Worm (Caenorhabditis elegans): ENCODE results near the gene R11D1.10.

The R11D1.10 gene

DNA sequence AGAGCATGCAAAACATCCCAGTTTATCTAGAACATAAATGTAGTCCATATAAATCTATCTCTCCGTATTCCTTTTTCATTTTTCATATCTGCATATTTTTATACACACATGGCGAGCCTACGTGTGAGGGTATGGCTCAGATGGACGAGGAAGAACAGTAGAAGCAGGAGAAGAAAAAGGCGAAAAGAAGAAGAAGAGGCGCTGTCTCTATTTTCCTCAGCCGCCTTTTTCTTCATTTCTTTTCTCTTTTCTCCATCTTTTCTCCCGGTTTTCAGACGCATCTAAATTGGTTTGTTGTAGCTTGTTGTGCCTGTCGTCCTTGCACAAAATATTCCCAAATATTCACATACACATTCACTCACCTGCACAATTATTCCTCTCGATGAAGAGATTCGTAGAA lies 33.4 kb upstream of the R11D1.10 start, which contains the start of gene K10C8.4:
K10C8.4 (plus strand) TSS at position 301 of the 400 bp plus-strand sequence.
- TF ChIP-seq ceh-31 (tag; optimal IDR thresholded peaks at IDR 0.05) = no peak
- TF ChIP-seq ceh-48 (tag; optimal IDR thresholded peaks at IDR 0.05) = no peak
- no peak for TF ChIP-seq hlh-13 (GFP tag; optimal IDR thresholded peaks at IDR 0.05)
- TF ChIP-seq ceh-18 (tag; optimal IDR thresholded peaks at IDR 0.05) = no peak
- TF ChIP-seq pag-3 (tag; optimal IDR thresholded peaks at IDR 0.05; ENCODE audit: borderline replicate concordance) = no peak
- TF ChIP-seq ceh-6 (GFP tag; optimal IDR thresholded peaks at IDR 0.05) = no peak
- TF ChIP-seq sox-2 (GFP tag; IDR thresholded peaks at IDR 0.05) = no peak

DNA sequence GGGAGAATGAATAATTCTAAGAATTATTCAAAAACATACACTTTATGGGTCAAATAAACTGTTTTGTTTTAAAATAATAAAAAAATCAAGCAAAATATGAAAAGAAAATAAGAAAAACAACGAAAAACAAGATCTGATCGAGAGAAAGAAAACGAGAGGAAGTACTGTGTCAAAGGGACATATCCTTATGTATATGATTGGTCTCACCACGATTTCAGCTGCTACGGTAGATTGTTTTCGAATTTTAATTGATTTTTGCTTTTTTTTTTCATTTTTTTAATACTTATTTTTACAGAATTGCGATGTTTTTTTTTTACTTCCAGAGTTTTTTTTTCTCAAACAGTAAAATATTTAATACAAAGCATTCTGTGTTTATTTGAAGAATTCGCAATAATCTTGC lies 32.5 kb upstream of the R11D1.10 start:
- TF ChIP-seq ahr-1 (tag; optimal IDR thresholded peaks at IDR 0.05) = no peak
- TF ChIP-seq unc-55 (GFP tag; optimal IDR thresholded peaks at IDR 0.05) = no peak
- no peak for TF ChIP-seq pha-2 (tag; optimal IDR thresholded peaks at IDR 0.05)
- no peak for TF ChIP-seq nhr-11 (tag; optimal IDR thresholded peaks at IDR 0.05)
- no peak for TF ChIP-seq pax-1 (tag; optimal IDR thresholded peaks at IDR 0.05)
- no peak for TF ChIP-seq ceh-9 (tag; optimal IDR thresholded peaks at IDR 0.05)

DNA sequence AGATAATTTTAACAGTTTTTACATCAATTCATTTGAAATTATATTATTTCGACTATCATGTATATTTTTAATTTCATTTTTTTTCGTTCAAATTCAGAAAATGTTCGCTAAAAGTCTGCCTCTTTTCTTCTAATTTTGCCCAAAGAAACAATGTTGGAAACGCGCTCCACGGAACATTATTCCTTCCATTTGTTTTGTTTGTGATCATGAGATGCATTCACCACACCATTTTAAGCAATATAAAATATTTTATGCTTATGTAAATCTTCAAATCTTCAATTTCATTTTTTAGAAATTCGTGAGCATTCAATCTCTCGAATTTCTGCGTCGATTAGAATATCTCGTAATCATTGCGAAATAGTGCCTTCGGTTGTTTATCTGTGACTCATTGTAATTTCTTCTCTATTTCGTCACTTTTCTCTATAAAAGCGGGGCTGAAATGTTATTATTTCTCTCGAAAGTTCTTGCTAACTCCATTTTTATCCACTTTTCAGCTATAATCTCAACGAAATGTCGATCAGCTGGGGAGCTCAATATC lies 31.9 kb upstream of the R11D1.10 start, which contains the start of gene istr-1:
istr-1 (plus strand) TSS at position 495 of the 538 bp plus-strand sequence.
- peak; percentile 21 for TF ChIP-seq hlh-30 (tag; optimal IDR thresholded peaks at IDR 0.05; ENCODE audit: insufficient read depth)
- TF ChIP-seq pha-2 (tag; optimal IDR thresholded peaks at IDR 0.05) = no peak

DNA sequence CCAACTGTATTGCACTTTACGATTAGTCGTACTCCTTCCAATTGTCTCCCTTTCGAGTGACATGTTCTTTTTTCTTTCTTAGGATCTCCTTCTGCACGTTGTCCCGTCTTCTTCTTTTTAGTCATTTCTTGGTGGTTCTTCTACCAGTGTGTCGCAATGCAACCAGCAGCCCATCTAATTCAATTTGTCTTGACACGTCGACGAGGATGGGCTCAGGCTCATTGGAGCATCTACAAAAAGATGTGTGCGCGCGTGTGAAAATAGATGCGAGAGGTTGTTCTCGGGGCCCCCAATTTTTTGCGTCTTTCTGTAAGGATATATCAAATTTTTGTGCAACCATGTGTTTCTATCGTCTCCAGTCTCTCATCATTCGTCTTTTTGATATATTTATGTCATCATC lies 27.7 kb upstream of the R11D1.10 start:
- TF ChIP-seq eyg-1 (tag; optimal IDR thresholded peaks at IDR 0.05) (no peak), zip-5 (tag; optimal IDR thresholded peaks at IDR 0.05) (no peak), ceh-31 (tag; optimal IDR thresholded peaks at IDR 0.05) (no peak), unc-3 (GFP tag; conservative IDR thresholded peaks at IDR 0.05) (no peak), unc-3 (tag; optimal IDR thresholded peaks at IDR 0.05) (no peak), unc-42 (tag; optimal IDR thresholded peaks at IDR 0.05) (peak; percentile 86), ceh-19 (GFP tag; optimal IDR thresholded peaks at IDR 0.05) (no peak)

DNA sequence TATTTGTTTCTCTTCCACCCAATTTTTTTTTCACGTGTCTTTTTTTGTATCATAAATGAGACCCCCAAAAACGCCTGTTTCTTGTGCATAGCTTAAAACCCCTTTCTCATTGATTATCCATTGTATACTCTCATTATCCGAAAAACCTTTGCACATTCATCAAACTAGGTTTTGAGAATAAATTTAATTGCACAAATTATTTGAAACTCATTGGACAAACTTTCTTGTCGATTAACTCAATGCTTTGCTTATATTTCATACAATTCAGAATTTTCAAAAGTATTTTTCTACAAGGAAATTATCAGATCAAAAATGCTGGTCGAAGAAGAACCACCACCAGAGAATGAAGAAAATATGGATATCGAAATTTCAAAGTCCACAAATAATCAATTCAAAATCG lies 25.2 kb upstream of the R11D1.10 start, which contains the start of gene R11D1.1:
R11D1.1 (plus strand) TSS at position 301 of the 400 bp plus-strand sequence.
- TF ChIP-seq ceh-45 (GFP tag; IDR thresholded peaks at IDR 0.05) = no peak

DNA sequence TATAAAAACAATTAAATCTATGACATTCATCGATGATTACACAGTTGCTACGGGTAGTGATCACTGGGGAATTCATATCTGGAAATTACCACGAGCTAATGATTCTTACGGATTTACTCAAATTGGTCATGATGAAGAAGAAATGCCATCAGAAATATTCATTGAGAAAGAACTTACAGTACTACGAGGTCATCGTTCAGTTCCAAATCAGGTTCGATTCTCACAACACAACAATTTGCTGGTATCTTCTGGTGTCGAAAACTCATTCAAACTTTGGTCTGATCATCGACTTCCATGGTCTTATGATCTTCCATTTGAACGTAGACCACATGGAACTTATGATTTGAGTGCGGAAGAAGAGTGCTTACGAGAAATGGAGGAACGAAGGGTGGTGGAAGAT lies 22.8 kb upstream of the R11D1.10 start:
- no peak for TF ChIP-seq ceh-14 (tag; optimal IDR thresholded peaks at IDR 0.05)
- TF ChIP-seq ceh-34 (tag; optimal IDR thresholded peaks at IDR 0.05) = no peak
- no peak for TF ChIP-seq elt-2 (tag; optimal IDR thresholded peaks at IDR 0.05)
- no peak for TF ChIP-seq ets-4 (tag; optimal IDR thresholded peaks at IDR 0.05)
- TF ChIP-seq hlh-15 (tag; optimal IDR thresholded peaks at IDR 0.05) = no peak
- TF ChIP-seq madf-2 (tag; optimal IDR thresholded peaks at IDR 0.05) = no peak
- TF ChIP-seq ceh-30 (tag; optimal IDR thresholded peaks at IDR 0.05) = no peak
- TF ChIP-seq ama-1 (optimal IDR thresholded peaks at IDR 0.05) = no peak
- TF ChIP-seq fkh-10 (GFP tag; optimal IDR thresholded peaks at IDR 0.05) = no peak
- no peak for TF ChIP-seq ttx-3 (tag; optimal IDR thresholded peaks at IDR 0.05)
- TF ChIP-seq gmeb-2 (tag; optimal IDR thresholded peaks at IDR 0.05) = no peak
- no peak for TF ChIP-seq ceh-6 (GFP tag; optimal IDR thresholded peaks at IDR 0.05)

DNA sequence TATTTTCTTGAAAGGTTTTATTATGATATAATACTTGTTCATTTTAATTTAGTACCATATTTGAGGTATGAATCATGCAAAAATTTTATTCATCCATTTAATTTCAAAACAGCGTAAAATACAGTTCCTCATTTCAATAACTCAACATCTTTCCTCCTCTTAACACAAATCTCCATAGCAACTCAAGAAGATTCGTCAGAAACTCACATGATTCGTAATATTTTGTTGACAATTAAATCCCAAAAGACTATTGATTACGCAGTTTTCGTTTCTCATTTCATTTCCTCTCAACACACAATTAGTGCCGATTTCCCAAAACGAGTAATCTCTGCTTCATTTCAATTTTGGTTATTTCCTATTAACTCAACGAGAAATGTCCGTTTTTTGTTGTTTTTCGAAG lies 21.0 kb upstream of the R11D1.10 start, which contains the start of gene R11D1.2:
R11D1.2 (plus strand) TSS at position 301 of the 400 bp plus-strand sequence.
- TF ChIP-seq zip-5 (tag; optimal IDR thresholded peaks at IDR 0.05) = no peak
- no peak for TF ChIP-seq pros-1 (tag; optimal IDR thresholded peaks at IDR 0.05)
- no peak for TF ChIP-seq K02D7.2 (tag; optimal IDR thresholded peaks at IDR 0.05)
- TF ChIP-seq hlh-6 (tag; optimal IDR thresholded peaks at IDR 0.05) = no peak
- no peak for TF ChIP-seq ahr-1 (tag; optimal IDR thresholded peaks at IDR 0.05)
- no peak for TF ChIP-seq ama-1 (optimal IDR thresholded peaks at IDR 0.05)
- no peak for TF ChIP-seq sox-2 (GFP tag; IDR thresholded peaks at IDR 0.05)
- no peak for TF ChIP-seq Y22D7AL.16 (tag; optimal IDR thresholded peaks at IDR 0.05)
- TF ChIP-seq sox-4 (tag; optimal IDR thresholded peaks at IDR 0.05) = no peak
- TF ChIP-seq odd-2 (tag; optimal IDR thresholded peaks at IDR 0.05) = no peak
- TF ChIP-seq C38D4.7 (GFP tag; optimal IDR thresholded peaks at IDR 0.05) = no peak
- TF ChIP-seq hlh-13 (GFP tag; optimal IDR thresholded peaks at IDR 0.05) = no peak
- no peak for TF ChIP-seq unc-86 (tag; optimal IDR thresholded peaks at IDR 0.05)
- TF ChIP-seq mec-3 (tag; optimal IDR thresholded peaks at IDR 0.05; ENCODE audit: borderline replicate concordance) = no peak
